Worm (Caenorhabditis elegans) whole organism, L4 larva: Measurements from ENCODE around the gene glt-5.

Experiments
- F10B5.3 ChIP-seq: sonication (generic microtip); optimal IDR thresholded peaks from 2 replicates; lab custom pipeline; 2016; ENCODE audit warnings: mild to moderate bottlenecking, missing genetic modification characterization, missing compliant biosample characterization
- F37D6.2 ChIP-seq: sonication (generic microtip); optimal IDR thresholded peaks from 2 replicates; lab custom pipeline; 2016; ENCODE audit warnings: mild to moderate bottlenecking, missing genetic modification characterization, missing compliant biosample characterization
- T20F7.1 ChIP-seq: fragments of 200-800 bp; sonication (Bioruptor generic); optimal IDR thresholded peaks from 2 replicates; lab custom pipeline; 2018; ENCODE audit warnings: mild to moderate bottlenecking, missing genetic modification characterization, missing compliant biosample characterization
- T26A8.4 ChIP-seq: fragments of 200-800 bp; sonication (Bioruptor generic); IDR thresholded peaks from 2 replicates; pipeline ENCODE4 v1.3.6; 2022; ENCODE audit warnings: missing genetic modification characterization, missing compliant biosample characterization
- Y105C5A.15 ChIP-seq: fragments of 200-800 bp; sonication (Bioruptor generic); IDR thresholded peaks from 2 replicates; pipeline ENCODE4 v1.3.6; 2022; ENCODE audit warnings: missing genetic modification characterization, missing compliant biosample characterization
- Y5F2A.4 ChIP-seq: fragments of 200-800 bp; sonication (Bioruptor generic); optimal IDR thresholded peaks from 2 replicates; lab custom pipeline; 2018; ENCODE audit warnings: mild to moderate bottlenecking, missing genetic modification characterization, missing compliant biosample characterization
- ZK546.5 ChIP-seq, 2 experiments: sonication (generic microtip); optimal IDR thresholded peaks; 2 replicates each; lab custom pipeline; 2017; ENCODE audit warnings: missing biosample characterization in 2 of 2, missing genetic modification characterization in 2 of 2
- aha-1 ChIP-seq: fragments of 150-350 bp; peaks from one replicate; lab custom pipeline; 2014; ENCODE audit warnings: missing biosample characterization, missing genetic modification characterization
- aly-2 ChIP-seq: sonication (generic microtip); optimal IDR thresholded peaks from 2 replicates; lab custom pipeline; 2018; ENCODE audit warnings: missing biosample characterization, missing genetic modification characterization
- ama-1 ChIP-seq: fragments of 150-350 bp; optimal IDR thresholded peaks from 2 replicates; lab custom pipeline; 2014; ENCODE audit warnings: inconsistent platforms, mixed read lengths
- ceh-32 ChIP-seq: sonication (generic microtip); optimal IDR thresholded peaks from 2 replicates; lab custom pipeline; 2016; ENCODE audit warnings: mild to moderate bottlenecking, missing genetic modification characterization, missing compliant biosample characterization; ENCODE audit not compliant: poor library complexity
- ceh-44 ChIP-seq: fragments of 200-800 bp; sonication (Bioruptor generic); IDR thresholded peaks from 2 replicates; pipeline ENCODE4 v1.3.6; 2022; ENCODE audit warnings: missing genetic modification reagents, missing genetic modification characterization, missing compliant biosample characterization
- ctbp-1 ChIP-seq: fragments of 200-800 bp; sonication (Bioruptor generic); IDR thresholded peaks from 2 replicates; pipeline ENCODE4 v1.3.6; 2022; ENCODE audit warnings: missing genetic modification reagents, missing genetic modification characterization, missing compliant biosample characterization
- daf-16 ChIP-seq, 3 experiments: sonication (generic microtip); optimal IDR thresholded peaks; 2 replicates each; lab custom pipeline; 2016 to 2017; ENCODE audit warnings: missing genetic modification characterization in 3 of 3, missing genetic modification reagents in 3 of 3, mild to moderate bottlenecking in 2 of 3, missing compliant biosample characterization in 2 of 3, missing biosample characterization in 1 of 3, moderate library complexity in 1 of 3
- fkh-10 ChIP-seq: fragments of 150-350 bp; optimal IDR thresholded peaks from 2 replicates; lab custom pipeline; 2014; ENCODE audit warnings: missing biosample characterization, missing genetic modification reagents, missing genetic modification characterization
- hlh-11 ChIP-seq: fragments of 200-800 bp; sonication (Bioruptor generic); optimal IDR thresholded peaks from 2 replicates; lab custom pipeline; 2018; ENCODE audit warnings: mild to moderate bottlenecking, missing genetic modification characterization, missing compliant biosample characterization
- hmg-1.1 ChIP-seq: fragments of 200-800 bp; sonication (Bioruptor generic); IDR thresholded peaks from 2 replicates; pipeline ENCODE4 v1.3.6; 2022; ENCODE audit warnings: missing genetic modification reagents, missing genetic modification characterization, missing compliant biosample characterization
- lin-13 ChIP-seq: fragments of 150-350 bp; optimal IDR thresholded peaks from 2 replicates; lab custom pipeline; 2014; ENCODE audit warnings: missing biosample characterization, missing genetic modification reagents, missing genetic modification characterization
- lin-29 ChIP-seq: fragments of 200-800 bp; sonication (Bioruptor generic); IDR thresholded peaks from 2 replicates; pipeline ENCODE4 v1.3.6; 2022; ENCODE audit warnings: missing genetic modification reagents, missing genetic modification characterization, missing compliant biosample characterization
- lin-39 ChIP-seq: fragments of 150-350 bp; optimal IDR thresholded peaks from 2 replicates; lab custom pipeline; 2014; ENCODE audit warnings: missing biosample characterization, missing genetic modification reagents, missing genetic modification characterization
- lsy-2 ChIP-seq, 2 experiments: fragments of 150-350 bp in 1 of 2; sonication (generic microtip) in 1 of 2; optimal IDR thresholded peaks; 2 replicates each; lab custom pipeline; 2014 to 2017; ENCODE audit warnings: missing biosample characterization in 2 of 2, missing genetic modification characterization in 2 of 2
- mdt-29 ChIP-seq: fragments of 200-800 bp; sonication (Bioruptor generic); IDR thresholded peaks from 2 replicates; pipeline ENCODE4 v1.3.6; 2022; ENCODE audit warnings: missing genetic modification reagents, missing genetic modification characterization, missing compliant biosample characterization
- mxl-3 ChIP-seq: fragments of 200-800 bp; sonication (Bioruptor generic); optimal IDR thresholded peaks from 2 replicates; lab custom pipeline; 2018; ENCODE audit warnings: mild to moderate bottlenecking, missing genetic modification characterization, missing compliant biosample characterization
- nhr-102 ChIP-seq: sonication (generic microtip); optimal IDR thresholded peaks from 2 replicates; lab custom pipeline; 2016; ENCODE audit warnings: mild to moderate bottlenecking, missing genetic modification characterization, moderate library complexity, missing compliant biosample characterization
- nhr-25 ChIP-seq: sonication (generic microtip); optimal IDR thresholded peaks from 2 replicates; lab custom pipeline; 2017; ENCODE audit warnings: missing genetic modification characterization, mild to moderate bottlenecking, missing compliant biosample characterization, antibody characterized with exemption, moderate library complexity, borderline replicate concordance; ENCODE audit not compliant: insufficient read depth
- nhr-42 ChIP-seq: fragments of 200-800 bp; sonication (Bioruptor generic); IDR thresholded peaks from 2 replicates; pipeline ENCODE4 v1.3.6; 2022; ENCODE audit warnings: missing genetic modification characterization, missing compliant biosample characterization
- nhr-48 ChIP-seq: sonication (generic microtip); optimal IDR thresholded peaks from 2 replicates; lab custom pipeline; 2016; ENCODE audit warnings: mild to moderate bottlenecking, missing genetic modification characterization, missing compliant biosample characterization
- nhr-76 ChIP-seq: fragments of 150-350 bp; optimal IDR thresholded peaks from 2 replicates; lab custom pipeline; 2014; ENCODE audit warnings: missing biosample characterization, missing genetic modification characterization
- nhr-77 ChIP-seq: fragments of 150-350 bp; optimal IDR thresholded peaks from 2 replicates; lab custom pipeline; 2014; ENCODE audit warnings: missing biosample characterization, missing genetic modification characterization
- pqm-1 ChIP-seq: sonication (generic microtip); optimal IDR thresholded peaks from 2 replicates; lab custom pipeline; 2017; ENCODE audit warnings: missing biosample characterization, missing genetic modification characterization
- spr-1 ChIP-seq: sonication (generic microtip); optimal IDR thresholded peaks from 2 replicates; lab custom pipeline; 2016; ENCODE audit warnings: mild to moderate bottlenecking, missing genetic modification characterization, missing compliant biosample characterization
- tag-97 ChIP-seq: fragments of 200-800 bp; sonication (Bioruptor generic); IDR thresholded peaks from 2 replicates; pipeline ENCODE4 v1.3.6; 2022; ENCODE audit warnings: missing genetic modification characterization, missing compliant biosample characterization
- unc-62 ChIP-seq, 3 experiments: fragments of 150-350 bp in 1 of 3; sonication (generic microtip); optimal IDR thresholded peaks in 2 of 3; peaks in 1 of 3; 1 replicate in 1 of 3; 2 replicates in 2 of 3; lab custom pipeline; 2014 to 2017; ENCODE audit warnings: missing biosample characterization in 3 of 3, missing genetic modification characterization in 3 of 3, missing genetic modification reagents in 3 of 3, missing genotype in 1 of 3
- zag-1 ChIP-seq: fragments of 150-350 bp; optimal IDR thresholded peaks from 2 replicates; lab custom pipeline; 2014; ENCODE audit warnings: missing biosample characterization, missing genetic modification characterization
- zfp-2 ChIP-seq: sonication (generic microtip); optimal IDR thresholded peaks from 2 replicates; lab custom pipeline; 2016; ENCODE audit warnings: mild to moderate bottlenecking, missing genetic modification characterization, missing compliant biosample characterization
- ztf-11 ChIP-seq: fragments of 150-350 bp; optimal IDR thresholded peaks from 2 replicates; lab custom pipeline; 2014; ENCODE audit warnings: missing biosample characterization, missing genetic modification characterization
- ztf-7 ChIP-seq: fragments of 150-350 bp; optimal IDR thresholded peaks from 2 replicates; lab custom pipeline; 2014; ENCODE audit warnings: missing biosample characterization, missing genetic modification characterization

glt-5 gene

DNA sequence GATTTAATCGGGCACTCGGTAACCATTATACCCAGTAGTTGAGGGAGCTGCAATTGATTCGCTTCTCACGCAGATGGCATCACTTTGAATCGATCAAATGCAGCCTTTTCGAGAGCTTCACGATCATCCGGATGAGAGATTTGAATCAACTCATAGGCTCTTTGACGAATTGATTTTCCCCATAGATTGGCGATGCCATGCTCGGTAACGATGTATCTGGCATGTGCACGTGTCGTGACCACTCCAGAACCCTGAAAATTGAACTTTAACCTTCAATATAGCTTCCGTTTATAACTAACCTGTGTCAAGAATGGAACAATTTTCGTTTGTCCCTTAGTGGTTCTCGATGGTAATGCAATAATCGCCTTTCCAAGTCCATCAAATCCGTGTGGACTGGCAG is 24.5 kb downstream of the glt-5 start:
- TF ChIP-seq T26A8.4, result 0 out of 2 replicates have a peak, but pooled peaks have one; percentile 24
- TF ChIP-seq pqm-1 (tag; lab: Kevin White, UChicago), result no peak
- no peak for TF ChIP-seq Y105C5A.15 (GFP tag; lab: Robert Waterston, UW)
- TF ChIP-seq lin-13 (GFP tag; lab: Kevin White, UChicago), result no peak
- TF ChIP-seq unc-62 (GFP tag; optimal IDR thresholded peaks at IDR 0.05 in 1 of 2; lab: Kevin White, UChicago), result peak in 1 of 2 experiments; percentile 52
- TF ChIP-seq unc-62 (tag; optimal IDR thresholded peaks at IDR 0.05; lab: Kevin White, UChicago), result no peak

DNA sequence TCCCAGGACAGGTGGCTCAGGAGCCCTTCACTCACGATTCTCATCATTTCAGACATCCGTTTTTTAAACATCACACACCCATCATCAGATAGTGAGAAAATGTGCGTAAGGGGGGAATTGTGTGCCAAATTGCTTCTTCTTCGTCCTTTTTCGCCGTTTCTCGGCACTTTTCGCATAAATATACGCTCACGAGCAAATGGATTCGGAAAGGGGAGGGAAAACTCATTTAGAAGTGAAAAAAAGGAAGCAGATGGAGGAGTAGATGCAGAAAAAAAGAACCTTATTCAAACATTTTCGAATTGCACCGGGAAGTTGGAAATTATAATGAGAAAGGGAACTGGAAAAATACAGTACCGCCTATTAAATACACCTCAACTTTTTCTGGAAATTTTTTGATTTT is 26.6 kb downstream of the glt-5 start:
- TF ChIP-seq nhr-102 (tag; lab: Kevin White, UChicago) (no peak), F37D6.2 (tag; lab: Kevin White, UChicago) (no peak), ceh-32 (tag; lab: Kevin White, UChicago) (no peak), fkh-10 (peak; percentile 18), nhr-25 (tag; lab: Kevin White, UChicago) (no peak), lin-29 (GFP tag; lab: Robert Waterston, UW) (no peak), F10B5.3 (tag; lab: Kevin White, UChicago) (no peak), ztf-11 (no peak)

- TF ChIP-seq nhr-25 (tag; lab: Kevin White, UChicago) (no peak), daf-16 (GFP tag; optimal IDR thresholded peaks at IDR 0.05; lab: Kevin White, UChicago) (no peak), daf-16 (tag; optimal IDR thresholded peaks at IDR 0.05; lab: Kevin White, UChicago) (no peak), tag-97 (GFP tag; lab: Robert Waterston, UW) (no peak), ctbp-1 (GFP tag; lab: Robert Waterston, UW) (no peak), mxl-3 (GFP tag; lab: Kevin White, UChicago) (no peak), zag-1 (no peak), nhr-76 (no peak)
These were observed 28.2 kb downstream of the glt-5 start, which contains the start of gene ZK1320.13 for ce11 chrII:9680493-9680892. Gene ZK1320.13 (plus strand): TSS chrII:9680793.

DNA sequence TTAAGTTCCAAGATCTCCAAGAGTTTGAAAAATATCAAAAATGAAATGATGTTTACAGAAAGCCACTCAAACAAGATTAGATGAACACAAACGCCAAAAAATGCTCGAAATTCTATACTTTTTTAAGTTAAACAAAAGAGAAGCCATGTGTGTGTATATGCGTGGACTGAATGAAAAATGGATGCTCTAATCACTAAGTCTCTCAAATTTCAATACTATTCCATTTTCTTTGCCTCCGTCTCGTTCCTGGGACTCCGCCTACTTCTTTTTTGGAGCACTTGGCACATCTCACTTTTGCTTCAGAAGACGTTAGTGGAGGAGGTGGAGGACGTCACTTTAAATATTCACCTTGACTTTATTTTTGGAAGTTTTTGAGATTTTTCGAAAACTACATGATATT is 28.8 kb downstream of the glt-5 start:
- TF ChIP-seq ama-1 (lab: Kevin White, UChicago), result no peak
- peak in 1 of 2 experiments; percentile 5 for TF ChIP-seq lsy-2 (tag; optimal IDR thresholded peaks at IDR 0.05; lab: Kevin White, UChicago)
- no peak for TF ChIP-seq ztf-7
- TF ChIP-seq aha-1 (tag; lab: Kevin White, UChicago), result peak; percentile 7
- TF ChIP-seq hlh-11, result no peak
- TF ChIP-seq nhr-77 (tag; lab: Kevin White, UChicago), result no peak
- 0 out of 2 replicates have a peak, but pooled peaks have one; percentile 28 for TF ChIP-seq hmg-1.1 (GFP tag; lab: Robert Waterston, UW)
- TF ChIP-seq aly-2 (tag; lab: Kevin White, UChicago), result no peak
- no peak for TF ChIP-seq spr-1 (tag; lab: Kevin White, UChicago)
- TF ChIP-seq T20F7.1 (GFP tag; lab: Kevin White, UChicago), result no peak
- no peak for TF ChIP-seq zag-1
- no peak for TF ChIP-seq zfp-2
- TF ChIP-seq nhr-42 (GFP tag; lab: Robert Waterston, UW), result no peak
- TF ChIP-seq F37D6.2 (tag; lab: Kevin White, UChicago), result no peak
- no peak for TF ChIP-seq nhr-48
- TF ChIP-seq ZK546.5 (tag; optimal IDR thresholded peaks at IDR 0.05; lab: Kevin White, UChicago), result no peak
- no peak for TF ChIP-seq Y5F2A.4
- no peak for TF ChIP-seq lin-39
- no peak for TF ChIP-seq T26A8.4
- no peak for TF ChIP-seq mdt-29 (GFP tag; lab: Robert Waterston, UW)
- no peak for TF ChIP-seq ceh-44 (GFP tag; lab: Robert Waterston, UW)
